Worm (Caenorhabditis elegans) whole organism, early embryonic: Measurements from ENCODE around the gene dpl-1.

ENCODE experiments used
- B0310.2 ChIP-seq: sonication (generic microtip); optimal IDR thresholded peaks from 2 replicates; lab custom pipeline; 2016; ENCODE audit warnings: mild to moderate bottlenecking, missing genetic modification characterization, missing compliant biosample characterization
- F13C5.2 ChIP-seq: sonication (generic microtip); optimal IDR thresholded peaks from 2 replicates; lab custom pipeline; 2017; ENCODE audit warnings: mild to moderate bottlenecking, missing genetic modification characterization, inconsistent platforms, missing compliant biosample characterization
- ama-1 ChIP-seq: fragments of 150-350 bp; optimal IDR thresholded peaks from 2 replicates; lab custom pipeline; 2014
- ceh-13 ChIP-seq: fragments of 200-800 bp; sonication (Bioruptor generic); optimal IDR thresholded peaks from 2 replicates; lab custom pipeline; 2018; ENCODE audit warnings: mild to moderate bottlenecking, missing genetic modification characterization, missing compliant biosample characterization
- ceh-36 ChIP-seq: sonication (generic microtip); optimal IDR thresholded peaks from 2 replicates; lab custom pipeline; 2016; ENCODE audit warnings: missing genetic modification characterization, inconsistent platforms, missing compliant biosample characterization
- ets-7 ChIP-seq: sonication (generic microtip); optimal IDR thresholded peaks from 2 replicates; lab custom pipeline; 2016; ENCODE audit warnings: missing genotype, missing genetic modification characterization, missing compliant biosample characterization
- flt-1 ChIP-seq: fragments of 200-800 bp; sonication (Bioruptor generic); IDR thresholded peaks from 2 replicates; pipeline ENCODE4 v1.3.6; 2022; ENCODE audit warnings: missing genetic modification characterization, missing compliant biosample characterization
- hmbx-1 ChIP-seq: sonication (generic microtip); optimal IDR thresholded peaks from 2 replicates; lab custom pipeline; 2016; ENCODE audit warnings: mild to moderate bottlenecking, missing genetic modification characterization, missing compliant biosample characterization
- hnd-1 ChIP-seq: sonication (generic microtip); optimal IDR thresholded peaks from 2 replicates; lab custom pipeline; 2016; ENCODE audit warnings: missing genetic modification characterization, missing compliant biosample characterization
- pes-1 ChIP-seq: fragments of 200-800 bp; sonication (Bioruptor generic); IDR thresholded peaks from 2 replicates; pipeline ENCODE4 v1.3.6; 2022; ENCODE audit warnings: missing genetic modification reagents, missing genetic modification characterization, missing compliant biosample characterization
- scrt-1 ChIP-seq: fragments of 200-800 bp; sonication (Bioruptor generic); IDR thresholded peaks from 2 replicates; pipeline ENCODE4 v1.3.6; 2022; ENCODE audit warnings: missing genetic modification characterization, missing compliant biosample characterization
- sea-1 ChIP-seq: fragments of 200-800 bp; sonication (Bioruptor generic); conservative IDR thresholded peaks from 2 replicates; pipeline ENCODE4 v1.3.6; 2022; ENCODE audit warnings: missing genetic modification characterization, missing compliant biosample characterization
- tbx-11 ChIP-seq: fragments of 200-800 bp; sonication (Bioruptor generic); IDR thresholded peaks from 2 replicates; pipeline ENCODE4 v1.3.6; 2022; ENCODE audit warnings: missing genetic modification characterization, missing compliant biosample characterization
- tbx-37 ChIP-seq: fragments of 200-800 bp; sonication (Bioruptor generic); conservative IDR thresholded peaks from 2 replicates; pipeline ENCODE4 v1.3.6; 2022; ENCODE audit warnings: missing genetic modification reagents, missing genetic modification characterization, missing compliant biosample characterization

dpl-1 gene

DNA sequence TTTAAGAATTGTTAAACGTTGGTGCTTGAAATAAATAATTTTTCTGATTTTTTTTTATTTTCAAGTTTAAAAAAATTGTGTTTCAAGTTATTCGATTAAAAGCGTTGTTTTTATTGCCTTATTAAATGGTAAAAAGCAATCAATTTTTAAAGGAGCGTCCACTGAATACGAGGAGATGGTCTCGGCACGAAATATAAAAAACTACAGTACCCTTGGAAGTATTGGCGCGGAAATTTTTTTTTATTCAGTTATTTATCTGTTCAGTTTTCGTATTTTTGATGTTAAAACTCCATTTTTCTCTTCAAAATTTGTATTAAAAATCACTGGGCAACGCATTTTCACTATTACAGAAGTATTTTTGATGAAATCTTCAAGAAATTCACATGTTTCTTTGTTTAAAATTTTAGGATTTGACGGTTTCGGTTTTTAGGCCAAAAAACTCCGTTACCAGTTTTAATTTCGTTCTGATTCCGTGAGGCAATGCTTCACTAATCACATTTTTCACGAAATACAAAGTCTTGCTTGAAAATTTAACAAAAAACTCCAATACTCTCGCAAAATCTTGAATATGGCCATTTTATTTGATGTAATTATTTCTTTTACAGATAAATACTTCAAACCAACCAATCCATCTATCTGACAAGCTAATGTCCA is 43.5 kb downstream of the dpl-1 start, which contains the start of gene znfx-1:
znfx-1 (plus strand) TSS at position 604 of the 654 bp plus-strand sequence.
- TF ChIP-seq flt-1 = no peak
- no peak for TF ChIP-seq F13C5.2 (tag; lab: Kevin White, UChicago)
- TF ChIP-seq ceh-36 (tag; lab: Kevin White, UChicago) = no peak
- TF ChIP-seq ceh-13 (GFP tag; lab: Kevin White, UChicago) = no peak
- no peak for TF ChIP-seq pes-1 (GFP tag; lab: Robert Waterston, UW)
- TF ChIP-seq tbx-37 (GFP tag; lab: Robert Waterston, UW) = no peak
- no peak for TF ChIP-seq hmbx-1 (tag; lab: Kevin White, UChicago)
- no peak for TF ChIP-seq sea-1 (GFP tag; lab: Robert Waterston, UW)
- no peak for TF ChIP-seq ama-1 (lab: Kevin White, UChicago)
- TF ChIP-seq scrt-1 (GFP tag; lab: Robert Waterston, UW) = no peak
- no peak for TF ChIP-seq hnd-1
- no peak for TF ChIP-seq ets-7
- no peak for TF ChIP-seq B0310.2 (tag; lab: Kevin White, UChicago)
- TF ChIP-seq tbx-11 (GFP tag; lab: Robert Waterston, UW) = no peak
